Fruit fly (Drosophila melanogaster) whole organism, embryonic: Measurements from ENCODE around the gene Ufsp2.

Experiments
- CG1024 ChIP-seq: fragments of 200-800 bp; sonication (Bioruptor generic); IDR thresholded peaks from 2 replicates; pipeline ENCODE4 v1.3.6; 2022; ENCODE audit warnings: missing biosample characterization, missing genetic modification characterization
- CG10274 ChIP-seq: fragments of 200-800 bp; sonication (Bioruptor generic); optimal IDR thresholded peaks from 3 replicates; lab custom pipeline; 2017; ENCODE audit warnings: missing biosample characterization, mild to moderate bottlenecking, missing genetic modification characterization
- CG10321 ChIP-seq: fragments of 200-800 bp; sonication (Bioruptor generic); IDR thresholded peaks from 2 replicates; pipeline ENCODE4 v1.3.6; 2022; ENCODE audit warnings: missing biosample characterization, missing genetic modification characterization
- CG10654 ChIP-seq: fragments of 200-800 bp; sonication (Bioruptor generic); optimal IDR thresholded peaks from 2 replicates; lab custom pipeline; 2016; ENCODE audit warnings: missing biosample characterization, missing genetic modification characterization
- CG11560 ChIP-seq: fragments of 200-800 bp; sonication (Bioruptor generic); IDR thresholded peaks from 3 replicates; pipeline ENCODE4 v1.3.6; 2022; ENCODE audit warnings: missing biosample characterization, missing genetic modification characterization
- CG11695 ChIP-seq: fragments of 200-800 bp; sonication (Bioruptor generic); IDR thresholded peaks from 3 replicates; pipeline ENCODE4 v1.3.6; 2022; ENCODE audit warnings: missing biosample characterization, missing genetic modification characterization
- CG12219 ChIP-seq: fragments of 200-800 bp; sonication (Bioruptor generic); optimal IDR thresholded peaks from 3 replicates; lab custom pipeline; 2018; ENCODE audit warnings: missing biosample characterization, mild to moderate bottlenecking, missing genetic modification characterization
- CG12659 ChIP-seq: fragments of 200-800 bp; sonication (Bioruptor generic); optimal IDR thresholded peaks from 3 replicates; lab custom pipeline; 2017; ENCODE audit warnings: mild to moderate bottlenecking, missing biosample characterization, missing genetic modification reagents, missing genetic modification characterization
- CG13624 ChIP-seq: fragments of 200-800 bp; sonication (Bioruptor generic); optimal IDR thresholded peaks from 2 replicates; lab custom pipeline; 2016; ENCODE audit warnings: missing biosample characterization, missing genetic modification characterization
- CG14050 ChIP-seq: fragments of 200-800 bp; sonication (Bioruptor generic); IDR thresholded peaks from 3 replicates; pipeline ENCODE4 v1.3.6; 2022; ENCODE audit warnings: missing biosample characterization, missing genetic modification characterization
- CG15696 ChIP-seq: fragments of 200-800 bp; sonication (Bioruptor generic); optimal IDR thresholded peaks from 2 replicates; lab custom pipeline; 2019; ENCODE audit warnings: missing biosample characterization, mild to moderate bottlenecking, missing genetic modification characterization, moderate library complexity
- CG18619 ChIP-seq: fragments of 200-800 bp; sonication (Bioruptor generic); optimal IDR thresholded peaks from 3 replicates; lab custom pipeline; 2017; ENCODE audit warnings: missing biosample characterization, mild to moderate bottlenecking, missing genetic modification characterization
- CG2889 ChIP-seq: fragments of 200-800 bp; sonication (Bioruptor generic); IDR thresholded peaks from 3 replicates; pipeline ENCODE4 v1.3.6; 2022; ENCODE audit warnings: missing biosample characterization, missing genetic modification characterization
- CG3065 ChIP-seq: fragments of 200-800 bp; sonication (Bioruptor generic); optimal IDR thresholded peaks from 2 replicates; lab custom pipeline; 2016; ENCODE audit warnings: missing biosample characterization, missing genetic modification characterization
- CG3163 ChIP-seq: fragments of 200-800 bp; sonication (Bioruptor generic); optimal IDR thresholded peaks from 3 replicates; lab custom pipeline; 2016; ENCODE audit warnings: missing biosample characterization, missing genetic modification characterization
- CG3838 ChIP-seq: fragments of 200-800 bp; sonication (Bioruptor generic); optimal IDR thresholded peaks from 3 replicates; lab custom pipeline; 2016; ENCODE audit warnings: missing biosample characterization, missing genetic modification characterization
- CG4617 ChIP-seq: fragments of 200-800 bp; sonication (Bioruptor generic); optimal IDR thresholded peaks from 3 replicates; lab custom pipeline; 2016; ENCODE audit warnings: missing biosample characterization, missing genetic modification characterization, borderline replicate concordance
- CG7271 ChIP-seq: fragments of 200-800 bp; sonication (Bioruptor generic); optimal IDR thresholded peaks from 2 replicates; lab custom pipeline; 2018; ENCODE audit warnings: missing biosample characterization, mild to moderate bottlenecking, missing genetic modification characterization, moderate library complexity
- CG8765 ChIP-seq: fragments of 200-800 bp; sonication (Bioruptor generic); IDR thresholded peaks from 2 replicates; pipeline ENCODE4 v1.3.6; 2022; ENCODE audit warnings: missing biosample characterization, missing genetic modification characterization
- CTCF ChIP-seq: fragments of 200-800 bp; sonication (Bioruptor generic); optimal IDR thresholded peaks from 2 replicates; lab custom pipeline; 2017; ENCODE audit warnings: missing biosample characterization, mild to moderate bottlenecking, missing genetic modification characterization, moderate library complexity
- CoRest ChIP-seq: fragments of 200-800 bp; sonication (Bioruptor generic); optimal IDR thresholded peaks from 3 replicates; lab custom pipeline; 2018; ENCODE audit warnings: missing biosample characterization, mild to moderate bottlenecking, missing genetic modification characterization, moderate library complexity
- ERR ChIP-seq: fragments of 200-800 bp; sonication (Bioruptor generic); optimal IDR thresholded peaks from 2 replicates; lab custom pipeline; 2016; ENCODE audit warnings: missing biosample characterization, missing genetic modification characterization
- Ets97D ChIP-seq: fragments of 200-800 bp; sonication (Bioruptor generic); optimal IDR thresholded peaks from 3 replicates; lab custom pipeline; 2016; ENCODE audit warnings: missing biosample characterization, missing genetic modification characterization
- Hand ChIP-seq: fragments of 200-800 bp; sonication (Bioruptor generic); optimal IDR thresholded peaks from 2 replicates; lab custom pipeline; 2017; ENCODE audit warnings: mild to moderate bottlenecking, missing biosample characterization, missing genetic modification reagents, missing genetic modification characterization
- Hey ChIP-seq: fragments of 200-800 bp; sonication (Bioruptor generic); optimal IDR thresholded peaks from 3 replicates; lab custom pipeline; 2018; ENCODE audit warnings: missing biosample characterization, mild to moderate bottlenecking, missing genetic modification characterization
- Hr39 ChIP-seq: fragments of >200 bp; optimal IDR thresholded peaks from 2 replicates; lab custom pipeline; 2017
- Lim3 ChIP-seq: fragments of 200-800 bp; sonication (Bioruptor generic); IDR thresholded peaks from 2 replicates; pipeline ENCODE4 v1.3.6; 2022; ENCODE audit warnings: missing biosample characterization, missing genetic modification characterization
- Ptx1 ChIP-seq: fragments of 200-800 bp; sonication (Bioruptor generic); IDR thresholded peaks from 2 replicates; pipeline ENCODE4 v1.3.6; 2022; ENCODE audit warnings: missing biosample characterization, missing genetic modification characterization
- Rfx ChIP-seq: fragments of 200-800 bp; sonication (Bioruptor generic); IDR thresholded peaks from 2 replicates; pipeline ENCODE4 v1.3.6; 2022; ENCODE audit warnings: missing biosample characterization, missing genetic modification characterization
- Sry-δ ChIP-seq: fragments of 200-800 bp; sonication (Bioruptor generic); optimal IDR thresholded peaks from 2 replicates; lab custom pipeline; 2016; ENCODE audit warnings: missing biosample characterization, missing genetic modification characterization
- ato ChIP-seq: fragments of 200-800 bp; sonication (Bioruptor generic); IDR thresholded peaks from 2 replicates; pipeline ENCODE4 v1.3.6; 2022; ENCODE audit warnings: missing biosample characterization, missing genetic modification characterization; ENCODE audit not compliant: partially characterized antibody
- bcd ChIP-seq: fragments of 200-800 bp; sonication (Bioruptor generic); optimal IDR thresholded peaks from 2 replicates; lab custom pipeline; 2017; ENCODE audit warnings: missing biosample characterization, mild to moderate bottlenecking, missing genetic modification characterization
- bowl ChIP-seq: fragments of 200-800 bp; sonication (Bioruptor generic); IDR thresholded peaks from 2 replicates; pipeline ENCODE4 v1.3.6; 2022; ENCODE audit warnings: missing biosample characterization, missing genetic modification characterization
- cad ChIP-seq: fragments of >200 bp; optimal IDR thresholded peaks from 2 replicates; lab custom pipeline; 2017; ENCODE audit warnings: missing biosample characterization, missing genetic modification characterization
- cwo ChIP-seq: fragments of 200-800 bp; sonication (Bioruptor generic); optimal IDR thresholded peaks from 3 replicates; lab custom pipeline; 2017; ENCODE audit warnings: missing biosample characterization, missing genetic modification characterization, mild to moderate bottlenecking, moderate library complexity, missing genetic modification reagents
- eve ChIP-seq, 2 experiments: fragments of >200 bp; optimal IDR thresholded peaks; 2 replicates each; lab custom pipeline; 2017; ENCODE audit warnings: missing biosample characterization in 2 of 2, missing genetic modification characterization in 2 of 2
- fd3F ChIP-seq: fragments of 200-800 bp; sonication (Bioruptor generic); optimal IDR thresholded peaks from 2 replicates; lab custom pipeline; 2018; ENCODE audit warnings: missing biosample characterization, mild to moderate bottlenecking, missing genetic modification characterization, moderate library complexity
- fd96Cb ChIP-seq: fragments of 200-800 bp; sonication (Bioruptor generic); optimal IDR thresholded peaks from 2 replicates; lab custom pipeline; 2018; ENCODE audit warnings: missing biosample characterization, mild to moderate bottlenecking, missing genetic modification characterization, moderate library complexity
- gro ChIP-seq: fragments of 200-800 bp; sonication (Bioruptor generic); optimal IDR thresholded peaks from 2 replicates; lab custom pipeline; 2016; ENCODE audit warnings: missing biosample characterization, missing genetic modification characterization
- jumu ChIP-seq: fragments of 200-800 bp; sonication (Bioruptor generic); optimal IDR thresholded peaks from 3 replicates; lab custom pipeline; 2016; ENCODE audit warnings: missing biosample characterization, missing genetic modification characterization
- nmo ChIP-seq: fragments of 200-800 bp; sonication (Bioruptor generic); optimal IDR thresholded peaks from 2 replicates; lab custom pipeline; 2018; ENCODE audit warnings: missing biosample characterization, mild to moderate bottlenecking, missing genetic modification characterization, moderate library complexity
- pan ChIP-seq, 4 experiments: fragments of >200 bp in 3 of 4; fragments of 200-800 bp in 1 of 4; sonication (Bioruptor generic) in 1 of 4; optimal IDR thresholded peaks in 3 of 4; IDR thresholded peaks in 1 of 4; 2 replicates each; pipeline versions ENCODE4 v1.3.6 to Lab custom; 2017 to 2022; ENCODE audit warnings: missing biosample characterization in 2 of 4, missing genetic modification characterization in 2 of 4, mixed read lengths in 1 of 4
- psq ChIP-seq: fragments of 200-800 bp; sonication (Bioruptor generic); optimal IDR thresholded peaks from 2 replicates; lab custom pipeline; 2017; ENCODE audit warnings: missing biosample characterization, missing genetic modification characterization
- sc ChIP-seq, 3 experiments: fragments of >200 bp in 2 of 3; fragments of 200-800 bp in 1 of 3; sonication (Bioruptor generic) in 1 of 3; optimal IDR thresholded peaks; 2 replicates in 2 of 3; 3 replicates in 1 of 3; lab custom pipeline; 2017; ENCODE audit warnings: mild to moderate bottlenecking in 1 of 3, missing biosample characterization in 1 of 3, missing genetic modification characterization in 1 of 3, missing genetic modification reagents in 1 of 3
- scrt ChIP-seq: fragments of 200-800 bp; sonication (Bioruptor generic); optimal IDR thresholded peaks from 2 replicates; lab custom pipeline; 2018; ENCODE audit warnings: missing biosample characterization, mild to moderate bottlenecking, missing genetic modification characterization, moderate library complexity
- sens ChIP-seq: fragments of 200-800 bp; sonication (Bioruptor generic); peaks from one replicate; lab custom pipeline; 2016; ENCODE audit warnings: missing biosample characterization, missing genetic modification characterization
- sens-2 ChIP-seq: fragments of 200-800 bp; sonication (Bioruptor generic); IDR thresholded peaks from 2 replicates; pipeline ENCODE4 v1.3.6; 2022; ENCODE audit warnings: missing biosample characterization, missing genetic modification characterization
- trem ChIP-seq: fragments of 200-800 bp; optimal IDR thresholded peaks from 3 replicates; lab custom pipeline; 2019; ENCODE audit warnings: missing biosample characterization, mild to moderate bottlenecking, missing genetic modification characterization, moderate library complexity
- vvl ChIP-seq: fragments of 200-800 bp; sonication (Bioruptor generic); IDR thresholded peaks from 2 replicates; pipeline ENCODE4 v1.3.6; 2022; ENCODE audit warnings: missing biosample characterization, missing genetic modification characterization
- z ChIP-seq: fragments of 200-800 bp; sonication (Bioruptor generic); IDR thresholded peaks from 3 replicates; pipeline ENCODE4 v1.3.6; 2022; ENCODE audit warnings: missing biosample characterization, missing genetic modification characterization

Ufsp2 gene

dm6 chr3L:15590803-15591597 lies 14.6 kb downstream of the Ufsp2 start (continued):
- no peak for TF ChIP-seq ato (GFP tag; lab: Robert Waterston, UW)
- no peak for TF ChIP-seq Hey
- no peak for TF ChIP-seq cad
- peak; percentile 49 for TF ChIP-seq Rfx (GFP tag; lab: Robert Waterston, UW)
- 0 out of 3 replicates have a peak, but pooled peaks have one; percentile 5 for TF ChIP-seq z (GFP tag; lab: Robert Waterston, UW)
- peak; percentile 38 for TF ChIP-seq CoRest
- TF ChIP-seq CG13624 (GFP tag; lab: Kevin White, UChicago) = peak; percentile 2
- TF ChIP-seq sc (optimal IDR thresholded peaks at IDR 0.05; lab: Kevin White, UChicago) = no peak
- TF ChIP-seq sc (GFP tag; optimal IDR thresholded peaks at IDR 0.05; lab: Kevin White, UChicago) = no peak
- TF ChIP-seq CG12219 = peak; percentile 4
- TF ChIP-seq CG3065 = no peak
- no peak for TF ChIP-seq bcd (GFP tag; lab: Kevin White, UChicago)
- TF ChIP-seq jumu (GFP tag; lab: Kevin White, UChicago) = no peak
- no peak for TF ChIP-seq CG4617 (GFP tag; lab: Kevin White, UChicago)
- TF ChIP-seq CG10274 = no peak
- TF ChIP-seq CG15696 = no peak
- no peak for TF ChIP-seq Hr39
- TF ChIP-seq CG3838 (GFP tag; lab: Kevin White, UChicago) = no peak
- no peak for TF ChIP-seq nmo (GFP tag; lab: Kevin White, UChicago)
- TF ChIP-seq scrt (GFP tag; lab: Kevin White, UChicago) = peak; percentile 26
- no peak for TF ChIP-seq cwo
- no peak for TF ChIP-seq CG7271 (tag; lab: Kevin White, UChicago)
- TF ChIP-seq bowl (GFP tag; lab: Robert Waterston, UW) = no peak
- 0 out of 2 replicates have a peak, but pooled peaks have one; percentile 15 for TF ChIP-seq sens-2 (GFP tag; lab: Robert Waterston, UW)
- no peak for TF ChIP-seq CG10321
- no peak for TF ChIP-seq Ptx1 (GFP tag; lab: Robert Waterston, UW)
- TF ChIP-seq CG3163 (GFP tag; lab: Kevin White, UChicago) = no peak
- no peak for TF ChIP-seq psq (GFP tag; lab: Kevin White, UChicago)
- no peak for TF ChIP-seq ERR (GFP tag; lab: Kevin White, UChicago)
- TF ChIP-seq vvl (GFP tag; lab: Robert Waterston, UW) = 0 out of 2 replicates have a peak, but pooled peaks have one; percentile 15
- no peak for TF ChIP-seq CTCF (GFP tag; lab: Kevin White, UChicago)
- TF ChIP-seq CG12659 = peak; percentile 15
- no peak for TF ChIP-seq gro (GFP tag; lab: Kevin White, UChicago)
- no peak for TF ChIP-seq CG2889 (GFP tag; lab: Robert Waterston, UW)
- TF ChIP-seq sens = peak; percentile 81
- TF ChIP-seq fd96Cb (tag; lab: Kevin White, UChicago) = no peak
- TF ChIP-seq CG10654 (GFP tag; lab: Kevin White, UChicago) = no peak
- TF ChIP-seq Hand (GFP tag; lab: Kevin White, UChicago) = no peak
- no peak for TF ChIP-seq Ets97D (GFP tag; lab: Kevin White, UChicago)
- TF ChIP-seq CG14050 = no peak
- no peak for TF ChIP-seq pan (optimal IDR thresholded peaks at IDR 0.05; lab: Kevin White, UChicago)
- TF ChIP-seq pan (GFP tag; optimal IDR thresholded peaks at IDR 0.05 in 1 of 2, IDR thresholded peaks at IDR 0.05 in 1 of 2) = no peak
- no peak for TF ChIP-seq trem (tag; lab: Kevin White, UChicago)
- no peak for TF ChIP-seq CG8765 (GFP tag; lab: Robert Waterston, UW)
- TF ChIP-seq CG11695 (GFP tag; lab: Robert Waterston, UW) = no peak
- peak; percentile 76 for TF ChIP-seq fd3F (GFP tag; lab: Kevin White, UChicago)
- no peak for TF ChIP-seq eve (GFP tag; optimal IDR thresholded peaks at IDR 0.05; lab: Kevin White, UChicago)
- no peak for TF ChIP-seq Lim3 (GFP tag; lab: Robert Waterston, UW)
- TF ChIP-seq CG18619 = peak; percentile 1
- TF ChIP-seq CG11560 = no peak
- no peak for TF ChIP-seq CG1024 (GFP tag; lab: Robert Waterston, UW)
- no peak for TF ChIP-seq Sry-δ (GFP tag; lab: Kevin White, UChicago)
